Worm (Caenorhabditis elegans) whole organism, L1 larva: ENCODE measurements around the gene eif-2Balpha.

Source experiments
- C16A3.4 ChIP-seq: fragments of 150-350 bp; optimal IDR thresholded peaks from 2 replicates; lab custom pipeline; 2014; ENCODE audit warnings: missing biosample characterization, missing genetic modification characterization
- C34B4.2 ChIP-seq: sonication (generic microtip); optimal IDR thresholded peaks from 2 replicates; lab custom pipeline; 2017; ENCODE audit warnings: mild to moderate bottlenecking, missing genetic modification characterization, missing compliant biosample characterization
- F16B12.6 ChIP-seq: fragments of 150-350 bp; optimal IDR thresholded peaks from 2 replicates; lab custom pipeline; 2014; ENCODE audit warnings: missing biosample characterization, missing genetic modification characterization
- aha-1 ChIP-seq: fragments of 150-350 bp; optimal IDR thresholded peaks from 2 replicates; lab custom pipeline; 2014; ENCODE audit warnings: missing biosample characterization, missing genetic modification characterization
- aly-2 ChIP-seq: fragments of 150-350 bp; optimal IDR thresholded peaks from 2 replicates; lab custom pipeline; 2014; ENCODE audit warnings: missing biosample characterization, missing genetic modification characterization
- ama-1 ChIP-seq: fragments of 150-350 bp; optimal IDR thresholded peaks from 2 replicates; lab custom pipeline; 2014
- ceh-63 ChIP-seq: fragments of 200-800 bp; sonication (Bioruptor generic); optimal IDR thresholded peaks from 2 replicates; lab custom pipeline; 2018; ENCODE audit warnings: mild to moderate bottlenecking, missing genetic modification characterization, missing compliant biosample characterization
- ceh-82 ChIP-seq, 3 experiments: fragments of 150-350 bp in 1 of 3; sonication (generic microtip) in 2 of 3; optimal IDR thresholded peaks; 2 replicates each; lab custom pipeline; 2014 to 2017; ENCODE audit warnings: missing biosample characterization in 3 of 3, missing genetic modification characterization in 3 of 3
- ceh-88 ChIP-seq: fragments of 200-800 bp; sonication (Bioruptor generic); IDR thresholded peaks from 2 replicates; pipeline ENCODE4 v1.3.6; 2022; ENCODE audit warnings: missing genetic modification characterization, missing compliant biosample characterization
- ceh-90 ChIP-seq: sonication (generic microtip); optimal IDR thresholded peaks from 2 replicates; lab custom pipeline; 2016; ENCODE audit warnings: missing genetic modification characterization, missing compliant biosample characterization
- ces-1 ChIP-seq: fragments of 150-350 bp; optimal IDR thresholded peaks from 2 replicates; lab custom pipeline; 2014; ENCODE audit warnings: missing biosample characterization, missing genetic modification reagents, missing genetic modification characterization
- dpl-1 ChIP-seq, 3 experiments: fragments of 150-350 bp in 2 of 3; sonication (generic microtip) in 1 of 3; optimal IDR thresholded peaks; 2 replicates each; lab custom pipeline; 2014 to 2017; ENCODE audit warnings: missing biosample characterization in 3 of 3, missing genetic modification characterization in 3 of 3, missing genetic modification reagents in 3 of 3
- efl-1 ChIP-seq, 4 experiments: fragments of 150-350 bp; optimal IDR thresholded peaks in 3 of 4; peaks in 1 of 4; 1 replicate in 1 of 4; 2 replicates in 3 of 4; lab custom pipeline; 2014; ENCODE audit warnings: missing biosample characterization in 2 of 4, missing genetic modification characterization in 2 of 4, missing genetic modification reagents in 2 of 4
- efl-3 ChIP-seq: fragments of 200-800 bp; sonication (Bioruptor generic); optimal IDR thresholded peaks from 2 replicates; lab custom pipeline; 2018; ENCODE audit warnings: mild to moderate bottlenecking, missing genetic modification characterization, missing compliant biosample characterization
- egl-13 ChIP-seq: sonication (generic microtip); optimal IDR thresholded peaks from 2 replicates; lab custom pipeline; 2016; ENCODE audit warnings: missing genotype, missing genetic modification reagents, missing genetic modification characterization, missing compliant biosample characterization
- egl-27 ChIP-seq, 2 experiments: fragments of 150-350 bp in 1 of 2; sonication (generic microtip); optimal IDR thresholded peaks; 3 replicates each; lab custom pipeline; 2017 to 2018; ENCODE audit warnings: missing biosample characterization in 2 of 2, missing genetic modification characterization in 2 of 2, missing genetic modification reagents in 2 of 2
- elt-2 ChIP-seq: sonication (generic microtip); optimal IDR thresholded peaks from 2 replicates; lab custom pipeline; 2016; ENCODE audit warnings: missing genetic modification characterization, mild to moderate bottlenecking, inconsistent platforms, missing compliant biosample characterization, missing genetic modification reagents
- fos-1 ChIP-seq: fragments of 150-350 bp; optimal IDR thresholded peaks from 2 replicates; lab custom pipeline; 2014; ENCODE audit warnings: missing biosample characterization, missing genetic modification characterization
- grh-1 ChIP-seq: fragments of 200-800 bp; sonication (Bioruptor generic); IDR thresholded peaks from 2 replicates; pipeline ENCODE4 v1.3.6; 2022; ENCODE audit warnings: missing genetic modification reagents, missing genetic modification characterization, missing compliant biosample characterization
- hlh-17 ChIP-seq: fragments of 200-800 bp; sonication (Bioruptor generic); optimal IDR thresholded peaks from 2 replicates; lab custom pipeline; 2018; ENCODE audit warnings: missing genetic modification characterization, mild to moderate bottlenecking, missing compliant biosample characterization, moderate library complexity, borderline replicate concordance
- hpl-2 ChIP-seq: fragments of 150-350 bp; optimal IDR thresholded peaks from 2 replicates; lab custom pipeline; 2014; ENCODE audit warnings: missing biosample characterization, missing genetic modification reagents, missing genetic modification characterization
- irx-1 ChIP-seq: sonication (generic microtip); optimal IDR thresholded peaks from 2 replicates; lab custom pipeline; 2016; ENCODE audit warnings: missing genetic modification characterization, missing compliant biosample characterization
- isw-1 ChIP-seq: fragments of 200-800 bp; sonication (Bioruptor generic); IDR thresholded peaks from 2 replicates; pipeline ENCODE4 v1.3.6; 2022; ENCODE audit warnings: missing genetic modification characterization, missing compliant biosample characterization
- jun-1 ChIP-seq: fragments of 150-350 bp; optimal IDR thresholded peaks from 2 replicates; lab custom pipeline; 2014; ENCODE audit warnings: missing biosample characterization, missing genetic modification reagents, missing genetic modification characterization
- lin-13 ChIP-seq: fragments of 150-350 bp; optimal IDR thresholded peaks from 2 replicates; lab custom pipeline; 2014; ENCODE audit warnings: missing biosample characterization, missing genetic modification reagents, missing genetic modification characterization
- lin-14 ChIP-seq: fragments of 200-800 bp; sonication (Bioruptor generic); optimal IDR thresholded peaks from 2 replicates; lab custom pipeline; 2018; ENCODE audit warnings: mild to moderate bottlenecking, missing genetic modification characterization, moderate library complexity, missing compliant biosample characterization
- lin-15B ChIP-seq: fragments of 150-350 bp; sonication (generic microtip); optimal IDR thresholded peaks from 3 replicates; lab custom pipeline; 2014; ENCODE audit warnings: missing biosample characterization, missing genetic modification characterization
- lin-35 ChIP-seq, 2 experiments: fragments of 150-350 bp; optimal IDR thresholded peaks; 2 replicates each; lab custom pipeline; 2014; ENCODE audit warnings: missing biosample characterization in 2 of 2, missing genetic modification characterization in 2 of 2, missing genetic modification reagents in 2 of 2
- lin-39 ChIP-seq: fragments of 150-350 bp; optimal IDR thresholded peaks from 2 replicates; lab custom pipeline; 2014; ENCODE audit warnings: missing biosample characterization, missing genetic modification reagents, missing genetic modification characterization
- lir-3 ChIP-seq: sonication (generic microtip); optimal IDR thresholded peaks from 2 replicates; lab custom pipeline; 2016; ENCODE audit warnings: mild to moderate bottlenecking, missing genetic modification characterization, moderate library complexity, missing compliant biosample characterization; ENCODE audit not compliant: poor library complexity
- lsy-2 ChIP-seq, 2 experiments: fragments of 150-350 bp; optimal IDR thresholded peaks; 2 replicates each; lab custom pipeline; 2014; ENCODE audit warnings: missing biosample characterization in 2 of 2, missing genetic modification characterization in 2 of 2
- mef-2 ChIP-seq: fragments of 150-350 bp; optimal IDR thresholded peaks from 2 replicates; lab custom pipeline; 2014; ENCODE audit warnings: missing biosample characterization, missing genetic modification characterization
- mep-1 ChIP-seq: fragments of 150-350 bp; optimal IDR thresholded peaks from 2 replicates; lab custom pipeline; 2014; ENCODE audit warnings: missing biosample characterization, missing genetic modification characterization
- nhr-19 ChIP-seq: fragments of 200-800 bp; sonication (Bioruptor generic); conservative IDR thresholded peaks from 2 replicates; pipeline ENCODE4 v1.3.6; 2022; ENCODE audit warnings: missing genetic modification characterization, missing compliant biosample characterization
- nhr-237 ChIP-seq: fragments of 150-350 bp; optimal IDR thresholded peaks from 2 replicates; lab custom pipeline; 2014; ENCODE audit warnings: missing biosample characterization, missing genetic modification characterization
- nhr-47 ChIP-seq: sonication (generic microtip); optimal IDR thresholded peaks from 2 replicates; lab custom pipeline; 2016; ENCODE audit warnings: mild to moderate bottlenecking, missing genetic modification characterization, moderate library complexity, missing compliant biosample characterization
- nhr-77 ChIP-seq: fragments of 150-350 bp; optimal IDR thresholded peaks from 2 replicates; lab custom pipeline; 2014; ENCODE audit warnings: missing biosample characterization, missing genetic modification characterization
- nhr-85 ChIP-seq: sonication (generic microtip); peaks from one replicate; lab custom pipeline; 2016; ENCODE audit warnings: missing genetic modification characterization, inconsistent platforms, missing compliant biosample characterization
- pax-3 ChIP-seq: fragments of 200-800 bp; sonication (Bioruptor generic); optimal IDR thresholded peaks from 2 replicates; lab custom pipeline; 2018; ENCODE audit warnings: mild to moderate bottlenecking, missing genetic modification characterization, moderate library complexity, missing compliant biosample characterization
- skn-1 ChIP-seq: fragments of 150-350 bp; optimal IDR thresholded peaks from 2 replicates; lab custom pipeline; 2014; ENCODE audit warnings: missing biosample characterization, missing genetic modification characterization
- sox-4 ChIP-seq: sonication (generic microtip); optimal IDR thresholded peaks from 2 replicates; lab custom pipeline; 2016; ENCODE audit warnings: missing genetic modification characterization, missing compliant biosample characterization
- sptf-1 ChIP-seq: fragments of 150-350 bp; optimal IDR thresholded peaks from 2 replicates; lab custom pipeline; 2014; ENCODE audit warnings: missing biosample characterization, missing genetic modification characterization
- sup-37 ChIP-seq: fragments of 200-800 bp; sonication (Bioruptor generic); optimal IDR thresholded peaks from 2 replicates; lab custom pipeline; 2018; ENCODE audit warnings: mild to moderate bottlenecking, missing genetic modification characterization, missing compliant biosample characterization
- swsn-7 ChIP-seq: sonication (generic microtip); optimal IDR thresholded peaks from 2 replicates; lab custom pipeline; 2016; ENCODE audit warnings: missing genetic modification characterization, missing compliant biosample characterization
- tbx-2 ChIP-seq: sonication (generic microtip); optimal IDR thresholded peaks from 2 replicates; lab custom pipeline; 2016; ENCODE audit warnings: missing genetic modification characterization, missing compliant biosample characterization
- tlp-1 ChIP-seq: fragments of 150-350 bp; optimal IDR thresholded peaks from 2 replicates; lab custom pipeline; 2014; ENCODE audit warnings: missing biosample characterization, missing genetic modification characterization
- unc-130 ChIP-seq: fragments of 150-350 bp; optimal IDR thresholded peaks from 2 replicates; lab custom pipeline; 2017; ENCODE audit warnings: missing biosample characterization, missing genetic modification characterization, inconsistent platforms
- unc-30 ChIP-seq: sonication (generic microtip); optimal IDR thresholded peaks from 2 replicates; lab custom pipeline; 2017; ENCODE audit warnings: missing biosample characterization, missing genetic modification characterization
- unc-62 ChIP-seq: fragments of 150-350 bp; optimal IDR thresholded peaks from 2 replicates; lab custom pipeline; 2014; ENCODE audit warnings: missing biosample characterization, missing genetic modification reagents, missing genetic modification characterization
- unc-86 ChIP-seq: sonication (generic microtip); optimal IDR thresholded peaks from 2 replicates; lab custom pipeline; 2016; ENCODE audit warnings: missing genetic modification characterization, missing compliant biosample characterization
- zip-4 ChIP-seq: fragments of 200-800 bp; sonication (Bioruptor generic); optimal IDR thresholded peaks from 2 replicates; lab custom pipeline; 2018; ENCODE audit warnings: mild to moderate bottlenecking, missing genetic modification characterization, moderate library complexity, missing compliant biosample characterization
- ztf-11 ChIP-seq, 2 experiments: sonication (generic microtip); optimal IDR thresholded peaks; 2 replicates each; lab custom pipeline; 2016 to 2017; ENCODE audit warnings: missing genetic modification characterization in 2 of 2, missing biosample characterization in 1 of 2, missing compliant biosample characterization in 1 of 2

eif-2Balpha gene

ce11 chrIII:9521410-9522090 is 21.4 kb upstream of the eif-2Balpha start, which contains the start of the genes clu-1 and prp-40 (continued):
- TF ChIP-seq efl-1 (optimal IDR thresholded peaks at IDR 0.05; lab: Kevin White, UChicago): peak; percentile 88 to 89
- TF ChIP-seq efl-1 (GFP tag; optimal IDR thresholded peaks at IDR 0.05 in 1 of 2; lab: Kevin White, UChicago): peak; percentile 82 to 98
- TF ChIP-seq jun-1 (tag; lab: Kevin White, UChicago): peak; percentile 81
- peak; percentile 52 for TF ChIP-seq zip-4
- TF ChIP-seq ces-1 (GFP tag; lab: Kevin White, UChicago): no peak
- TF ChIP-seq skn-1: peak; percentile 78
- peak; percentile 93 for TF ChIP-seq nhr-47 (tag; lab: Kevin White, UChicago)
- no peak for TF ChIP-seq ama-1 (lab: Kevin White, UChicago)
- TF ChIP-seq isw-1 (GFP tag; lab: Robert Waterston, UW): peak; percentile 88
- peak; percentile 89 for TF ChIP-seq lin-13
- peak; percentile 33 for TF ChIP-seq sup-37 (GFP tag; lab: Kevin White, UChicago)
- TF ChIP-seq tlp-1 (tag; lab: Kevin White, UChicago): no peak
- TF ChIP-seq lin-35 (GFP tag; optimal IDR thresholded peaks at IDR 0.05; lab: Kevin White, UChicago): peak; percentile 90 to 93
- peak; percentile 60 for TF ChIP-seq sox-4
- peak; percentile 89 for TF ChIP-seq nhr-19
- TF ChIP-seq efl-3 (GFP tag; lab: Kevin White, UChicago): no peak
- TF ChIP-seq ceh-82 (tag; optimal IDR thresholded peaks at IDR 0.05; lab: Kevin White, UChicago): peak; percentile 90 to 92 (median 92)
- TF ChIP-seq unc-30 (tag; lab: Kevin White, UChicago): no peak
- peak; percentile 94 to 96 for TF ChIP-seq lsy-2 (tag; optimal IDR thresholded peaks at IDR 0.05; lab: Kevin White, UChicago)
- peak; percentile 93 for TF ChIP-seq lin-15B (tag; lab: Kevin White, UChicago)
- peak; percentile 40 for TF ChIP-seq aha-1 (tag; lab: Kevin White, UChicago)
- peak; percentile 94 for TF ChIP-seq nhr-85 (tag; lab: Kevin White, UChicago)
- TF ChIP-seq F16B12.6 (tag; lab: Kevin White, UChicago): peak; percentile 72
- no peak for TF ChIP-seq ceh-63 (GFP tag; lab: Kevin White, UChicago)
- peak; percentile 65 for TF ChIP-seq lir-3 (tag; lab: Kevin White, UChicago)
- peak; percentile 92 for TF ChIP-seq tbx-2
- peak; percentile 88 for TF ChIP-seq unc-86 (tag; lab: Kevin White, UChicago)
- TF ChIP-seq mef-2 (tag; lab: Kevin White, UChicago): peak; percentile 71
- no peak for TF ChIP-seq egl-27 (tag; optimal IDR thresholded peaks at IDR 0.05; lab: Kevin White, UChicago)
- TF ChIP-seq aly-2 (tag; lab: Kevin White, UChicago): peak; percentile 83
- TF ChIP-seq C34B4.2 (tag; lab: Kevin White, UChicago): no peak
- TF ChIP-seq swsn-7 (tag; lab: Kevin White, UChicago): peak; percentile 91
- TF ChIP-seq grh-1: peak; percentile 78
- TF ChIP-seq egl-13 (tag; lab: Kevin White, UChicago): peak; percentile 71
- peak; percentile 88 for TF ChIP-seq unc-130 (tag; lab: Kevin White, UChicago)
- TF ChIP-seq nhr-77 (tag; lab: Kevin White, UChicago): peak; percentile 81
- TF ChIP-seq C16A3.4 (tag; lab: Kevin White, UChicago): peak; percentile 94
- TF ChIP-seq dpl-1 (GFP tag; optimal IDR thresholded peaks at IDR 0.05; lab: Kevin White, UChicago): peak; percentile 83 to 87 (median 86)
- TF ChIP-seq pax-3 (tag; lab: Kevin White, UChicago): peak; percentile 58
- TF ChIP-seq unc-62 (GFP tag; lab: Kevin White, UChicago): no peak
- TF ChIP-seq nhr-237 (tag; lab: Kevin White, UChicago): peak; percentile 55
- peak; percentile 89 for TF ChIP-seq mep-1 (tag; lab: Kevin White, UChicago)
- no peak for TF ChIP-seq ceh-90 (tag; lab: Kevin White, UChicago)
- peak; percentile 65 for TF ChIP-seq lin-39 (tag; lab: Kevin White, UChicago)
- no peak for TF ChIP-seq hlh-17
- TF ChIP-seq elt-2 (tag; lab: Kevin White, UChicago): peak; percentile 56
- peak; percentile 77 for TF ChIP-seq irx-1 (tag; lab: Kevin White, UChicago)
- TF ChIP-seq lin-14: peak; percentile 90
- TF ChIP-seq ceh-88 (GFP tag; lab: Robert Waterston, UW): no peak
- TF ChIP-seq hpl-2 (GFP tag; lab: Kevin White, UChicago): peak; percentile 70
- peak; percentile 86 for TF ChIP-seq fos-1 (tag; lab: Kevin White, UChicago)
- TF ChIP-seq ztf-11 (tag; optimal IDR thresholded peaks at IDR 0.05; lab: Kevin White, UChicago): peak in 1 of 2 experiments; percentile 37
- TF ChIP-seq sptf-1 (tag; lab: Kevin White, UChicago): no peak
